Fruit fly (Drosophila melanogaster) whole organism, embryonic: Measurements from ENCODE around the gene CG3630.

Experiments
- CG11696 ChIP-seq: fragments of 200-800 bp; sonication (Bioruptor generic); IDR thresholded peaks from 2 replicates; pipeline ENCODE4 v1.3.6; 2022; ENCODE audit warnings: missing biosample characterization, missing genetic modification characterization
- CG2202 ChIP-seq: fragments of 200-800 bp; sonication (Bioruptor generic); optimal IDR thresholded peaks from 2 replicates; lab custom pipeline; 2018; ENCODE audit warnings: missing biosample characterization, mild to moderate bottlenecking, missing genetic modification characterization
- Jarid2 ChIP-seq: fragments of 200-800 bp; sonication (Bioruptor generic); optimal IDR thresholded peaks from 3 replicates; lab custom pipeline; 2017; ENCODE audit warnings: mild to moderate bottlenecking, missing biosample characterization, missing genetic modification reagents, missing genetic modification characterization
- psq ChIP-seq: fragments of 200-800 bp; sonication (Bioruptor generic); optimal IDR thresholded peaks from 2 replicates; lab custom pipeline; 2017; ENCODE audit warnings: missing biosample characterization, missing genetic modification characterization
- schlank ChIP-seq: fragments of 200-800 bp; sonication (Bioruptor generic); optimal IDR thresholded peaks from 2 replicates; lab custom pipeline; 2018; ENCODE audit warnings: missing biosample characterization, mild to moderate bottlenecking, missing genetic modification characterization
- usp ChIP-seq: fragments of >200 bp; optimal IDR thresholded peaks from 2 replicates; lab custom pipeline; 2017; ENCODE audit warnings: missing biosample characterization, missing genetic modification characterization

dm6 chrX:2221598-2221997, 59.6 kb downstream of the CG3630 start:
- TF ChIP-seq CG2202 (tag; lab: Kevin White, UChicago) (no peak), usp (no peak), psq (GFP tag; lab: Kevin White, UChicago) (no peak), schlank (tag; lab: Kevin White, UChicago) (no peak), CG11696 (no peak), Jarid2 (GFP tag; lab: Kevin White, UChicago) (no peak)
